Fruit fly (Drosophila melanogaster): ENCODE results near the gene CG33301.

dm6 chr2L:10092289-10092688, 42.9 kb downstream of the CG33301 start, which contains the start of gene CG13133:
- TF ChIP-seq psq (GFP tag; optimal IDR thresholded peaks at IDR 0.05) (no peak), Dif (GFP tag; optimal IDR thresholded peaks at IDR 0.05; ENCODE audit: partially characterized antibody) (no peak), Myc (optimal IDR thresholded peaks at IDR 0.05) (no peak), Abd-B (GFP tag; optimal IDR thresholded peaks at IDR 0.05) (no peak), h (GFP tag; optimal IDR thresholded peaks at IDR 0.05) (no peak), Hr83 (GFP tag; optimal IDR thresholded peaks at IDR 0.05; ENCODE audit: poor library complexity, severe bottlenecking) (no peak), fru (GFP tag; optimal IDR thresholded peaks at IDR 0.05) (no peak), GATAd (GFP tag; optimal IDR thresholded peaks at IDR 0.05) (no peak)

Measured in whole organism, wandering third instar larva.